Fruit fly (Drosophila melanogaster) whole organism, embryonic: Measurements from ENCODE around the gene CG42445.

ENCODE experiments used
- Antp ChIP-seq: fragments of 200-800 bp; sonication (Bioruptor generic); optimal IDR thresholded peaks from 3 replicates; lab custom pipeline; 2016; ENCODE audit warnings: missing biosample characterization, missing genetic modification characterization
- Atf6 ChIP-seq: fragments of 200-800 bp; sonication (Bioruptor generic); IDR thresholded peaks from 2 replicates; pipeline ENCODE4 v1.3.6; 2022; ENCODE audit warnings: missing biosample characterization, missing genetic modification characterization
- B-H2 ChIP-seq: fragments of 200-800 bp; sonication (Bioruptor generic); optimal IDR thresholded peaks from 2 replicates; lab custom pipeline; 2018; ENCODE audit warnings: missing biosample characterization, mild to moderate bottlenecking, missing genetic modification characterization
- Bgb ChIP-seq: fragments of 200-800 bp; sonication (Bioruptor generic); IDR thresholded peaks from 2 replicates; pipeline ENCODE4 v1.3.6; 2022; ENCODE audit warnings: missing biosample characterization, missing genetic modification characterization; ENCODE audit not compliant: partially characterized antibody
- CG1024 ChIP-seq: fragments of 200-800 bp; sonication (Bioruptor generic); IDR thresholded peaks from 2 replicates; pipeline ENCODE4 v1.3.6; 2022; ENCODE audit warnings: missing biosample characterization, missing genetic modification characterization
- CG10431 ChIP-seq: fragments of 200-800 bp; sonication (Bioruptor generic); optimal IDR thresholded peaks from 3 replicates; lab custom pipeline; 2018; ENCODE audit warnings: missing biosample characterization, mild to moderate bottlenecking, missing genetic modification characterization
- CG11085 ChIP-seq: fragments of 200-800 bp; sonication (Bioruptor generic); IDR thresholded peaks from 2 replicates; pipeline ENCODE4 v1.3.6; 2022; ENCODE audit warnings: missing biosample characterization, missing genetic modification characterization
- CG11695 ChIP-seq: fragments of 200-800 bp; sonication (Bioruptor generic); IDR thresholded peaks from 3 replicates; pipeline ENCODE4 v1.3.6; 2022; ENCODE audit warnings: missing biosample characterization, missing genetic modification characterization
- CG12155 ChIP-seq: fragments of 200-800 bp; sonication (Bioruptor generic); optimal IDR thresholded peaks from 3 replicates; lab custom pipeline; 2016; ENCODE audit warnings: missing biosample characterization, missing genetic modification characterization
- CG12769 ChIP-seq: fragments of 200-800 bp; sonication (Bioruptor generic); optimal IDR thresholded peaks from 2 replicates; lab custom pipeline; 2019; ENCODE audit warnings: missing biosample characterization, mild to moderate bottlenecking, missing genetic modification characterization, moderate library complexity
- CG12942 ChIP-seq: fragments of 200-800 bp; sonication (Bioruptor generic); optimal IDR thresholded peaks from 3 replicates; lab custom pipeline; 2016; ENCODE audit warnings: missing biosample characterization, missing genetic modification characterization
- CG13424 ChIP-seq: fragments of 200-800 bp; sonication (Bioruptor generic); optimal IDR thresholded peaks from 2 replicates; lab custom pipeline; 2019; ENCODE audit warnings: missing biosample characterization, mild to moderate bottlenecking, missing genetic modification characterization, moderate library complexity
- CG15514 ChIP-seq: fragments of 200-800 bp; sonication (Bioruptor generic); optimal IDR thresholded peaks from 3 replicates; lab custom pipeline; 2017; ENCODE audit warnings: missing biosample characterization, missing genetic modification characterization, mild to moderate bottlenecking, moderate library complexity, missing genetic modification reagents
- CG15601 ChIP-seq: fragments of 200-800 bp; sonication (Bioruptor generic); optimal IDR thresholded peaks from 3 replicates; lab custom pipeline; 2019; ENCODE audit warnings: missing biosample characterization, mild to moderate bottlenecking, missing genetic modification characterization, moderate library complexity
- CG1602 ChIP-seq: fragments of 200-800 bp; sonication (Bioruptor generic); optimal IDR thresholded peaks from 3 replicates; lab custom pipeline; 2016; ENCODE audit warnings: missing biosample characterization, missing genetic modification characterization
- CG16863 ChIP-seq: fragments of 200-800 bp; sonication (Bioruptor generic); optimal IDR thresholded peaks from 3 replicates; lab custom pipeline; 2016; ENCODE audit warnings: missing biosample characterization, missing genetic modification characterization
- CG17361 ChIP-seq: fragments of 200-800 bp; sonication (Bioruptor generic); IDR thresholded peaks from 3 replicates; pipeline ENCODE4 v1.3.6; 2022; ENCODE audit warnings: missing biosample characterization, missing genetic modification characterization
- CG18262 ChIP-seq: fragments of 200-800 bp; optimal IDR thresholded peaks from 3 replicates; lab custom pipeline; 2019; ENCODE audit warnings: missing biosample characterization, mild to moderate bottlenecking, missing genetic modification characterization, moderate library complexity
- CG2202 ChIP-seq: fragments of 200-800 bp; sonication (Bioruptor generic); optimal IDR thresholded peaks from 2 replicates; lab custom pipeline; 2018; ENCODE audit warnings: missing biosample characterization, mild to moderate bottlenecking, missing genetic modification characterization
- CG34224 ChIP-seq: fragments of 200-800 bp; sonication (Bioruptor generic); IDR thresholded peaks from 3 replicates; pipeline ENCODE4 v1.3.6; 2022; ENCODE audit warnings: missing biosample characterization, missing genetic modification characterization; ENCODE audit not compliant: partially characterized antibody
- CG4707 ChIP-seq: fragments of 200-800 bp; sonication (Bioruptor generic); optimal IDR thresholded peaks from 2 replicates; lab custom pipeline; 2018; ENCODE audit warnings: missing biosample characterization, mild to moderate bottlenecking, missing genetic modification characterization, moderate library complexity
- CG4730 ChIP-seq: fragments of 200-800 bp; sonication (Bioruptor generic); IDR thresholded peaks from 2 replicates; pipeline ENCODE4 v1.3.6; 2022; ENCODE audit warnings: missing biosample characterization, missing genetic modification characterization
- CG4820 ChIP-seq: fragments of 200-800 bp; sonication (Bioruptor generic); optimal IDR thresholded peaks from 3 replicates; lab custom pipeline; 2016; ENCODE audit warnings: missing biosample characterization, missing genetic modification characterization
- CG6683 ChIP-seq: fragments of 200-800 bp; sonication (Bioruptor generic); optimal IDR thresholded peaks from 2 replicates; lab custom pipeline; 2017; ENCODE audit warnings: missing biosample characterization, mild to moderate bottlenecking, missing genetic modification characterization, missing genetic modification reagents
- CG9727 ChIP-seq: fragments of 200-800 bp; sonication (Bioruptor generic); optimal IDR thresholded peaks from 3 replicates; lab custom pipeline; 2017; ENCODE audit warnings: missing biosample characterization, mild to moderate bottlenecking, missing genetic modification characterization
- Hr78 ChIP-seq, 2 experiments: fragments of 200-800 bp in 1 of 2; fragments of >200 bp in 1 of 2; sonication (Bioruptor generic) in 1 of 2; optimal IDR thresholded peaks; 2 replicates each; lab custom pipeline; 2017 to 2019; ENCODE audit warnings: missing biosample characterization in 2 of 2, missing genetic modification characterization in 2 of 2, mild to moderate bottlenecking in 1 of 2, moderate library complexity in 1 of 2
- Myb ChIP-seq: fragments of 200-800 bp; sonication (Bioruptor generic); optimal IDR thresholded peaks from 2 replicates; lab custom pipeline; 2016; ENCODE audit warnings: missing biosample characterization, missing genetic modification characterization
- Opbp ChIP-seq: fragments of 200-800 bp; sonication (Bioruptor generic); IDR thresholded peaks from 3 replicates; pipeline ENCODE4 v1.3.6; 2022; ENCODE audit warnings: missing biosample characterization, missing genetic modification characterization; ENCODE audit not compliant: partially characterized antibody
- ap ChIP-seq: fragments of 200-800 bp; sonication (Bioruptor generic); IDR thresholded peaks from 2 replicates; pipeline ENCODE4 v1.3.6; 2022; ENCODE audit warnings: missing biosample characterization, missing genetic modification characterization
- corto ChIP-seq: fragments of 200-800 bp; sonication (Bioruptor generic); optimal IDR thresholded peaks from 2 replicates; lab custom pipeline; 2016; ENCODE audit warnings: missing biosample characterization, mild to moderate bottlenecking, missing genetic modification characterization, moderate library complexity
- croc ChIP-seq: fragments of 200-800 bp; sonication (Bioruptor generic); conservative IDR thresholded peaks from 3 replicates; pipeline ENCODE4 v1.3.6; 2022; ENCODE audit warnings: missing biosample characterization, missing genetic modification characterization
- crol ChIP-seq: fragments of 200-800 bp; sonication (Bioruptor generic); IDR thresholded peaks from 2 replicates; pipeline ENCODE4 v1.3.6; 2022; ENCODE audit warnings: missing biosample characterization, missing genetic modification characterization
- fd102C ChIP-seq: fragments of 200-800 bp; sonication (Bioruptor generic); optimal IDR thresholded peaks from 2 replicates; lab custom pipeline; 2018; ENCODE audit warnings: missing biosample characterization, mild to moderate bottlenecking, missing genetic modification characterization, moderate library complexity
- grau ChIP-seq: fragments of 200-800 bp; optimal IDR thresholded peaks from 3 replicates; lab custom pipeline; 2019; ENCODE audit warnings: missing biosample characterization, mild to moderate bottlenecking, missing genetic modification characterization, moderate library complexity
- hb ChIP-seq: fragments of 200-800 bp; sonication (Bioruptor generic); IDR thresholded peaks from 3 replicates; pipeline ENCODE4 v1.3.6; 2022; ENCODE audit warnings: missing biosample characterization, missing genetic modification characterization; ENCODE audit not compliant: partially characterized antibody
- mld ChIP-seq: fragments of 200-800 bp; sonication (Bioruptor generic); IDR thresholded peaks from 3 replicates; pipeline ENCODE4 v1.3.6; 2022; ENCODE audit warnings: missing biosample characterization, missing genetic modification characterization; ENCODE audit not compliant: partially characterized antibody
- nerfin-1 ChIP-seq: fragments of 200-800 bp; sonication (Bioruptor generic); optimal IDR thresholded peaks from 3 replicates; lab custom pipeline; 2019; ENCODE audit warnings: missing biosample characterization, mild to moderate bottlenecking, missing genetic modification characterization, moderate library complexity
- org-1 ChIP-seq: fragments of 200-800 bp; sonication (Bioruptor generic); optimal IDR thresholded peaks from 2 replicates; lab custom pipeline; 2017; ENCODE audit warnings: missing biosample characterization, missing genetic modification characterization
- p53 ChIP-seq: fragments of 200-800 bp; sonication (Bioruptor generic); optimal IDR thresholded peaks from 2 replicates; lab custom pipeline; 2016; ENCODE audit warnings: missing biosample characterization, missing genetic modification characterization
- pb ChIP-seq: fragments of 200-800 bp; sonication (Bioruptor generic); optimal IDR thresholded peaks from 3 replicates; lab custom pipeline; 2016; ENCODE audit warnings: missing biosample characterization, missing genetic modification characterization
- pzg ChIP-seq: fragments of 200-800 bp; sonication (Bioruptor generic); optimal IDR thresholded peaks from 3 replicates; lab custom pipeline; 2018; ENCODE audit warnings: missing biosample characterization, mild to moderate bottlenecking, missing genetic modification characterization, moderate library complexity
- ranshi ChIP-seq: fragments of 200-800 bp; sonication (Bioruptor generic); IDR thresholded peaks from 2 replicates; pipeline ENCODE4 v1.3.6; 2022; ENCODE audit warnings: missing biosample characterization, missing genetic modification characterization
- sqz ChIP-seq: fragments of 200-800 bp; sonication (Bioruptor generic); optimal IDR thresholded peaks from 3 replicates; lab custom pipeline; 2018; ENCODE audit warnings: missing biosample characterization, mild to moderate bottlenecking, missing genetic modification characterization
- stwl ChIP-seq: fragments of 200-800 bp; sonication (Bioruptor generic); optimal IDR thresholded peaks from 3 replicates; lab custom pipeline; 2018; ENCODE audit warnings: missing biosample characterization, mild to moderate bottlenecking, missing genetic modification characterization, moderate library complexity
- sug ChIP-seq: fragments of 200-800 bp; optimal IDR thresholded peaks from 2 replicates; lab custom pipeline; 2019; ENCODE audit warnings: missing biosample characterization, mild to moderate bottlenecking, missing genetic modification characterization, moderate library complexity
- tgo ChIP-seq: fragments of 200-800 bp; sonication (Bioruptor generic); IDR thresholded peaks from 3 replicates; pipeline ENCODE4 v1.3.6; 2022; ENCODE audit warnings: missing biosample characterization, missing genetic modification characterization
- tio ChIP-seq: fragments of 200-800 bp; sonication (Bioruptor generic); optimal IDR thresholded peaks from 2 replicates; lab custom pipeline; 2017; ENCODE audit warnings: missing biosample characterization, missing genetic modification characterization, inconsistent platforms
- trh ChIP-seq: fragments of 200-800 bp; sonication (Bioruptor generic); optimal IDR thresholded peaks from 2 replicates; lab custom pipeline; 2016; ENCODE audit warnings: missing biosample characterization, missing genetic modification characterization
- zfh2 ChIP-seq: fragments of 200-800 bp; sonication (Bioruptor generic); optimal IDR thresholded peaks from 2 replicates; lab custom pipeline; 2016; ENCODE audit warnings: missing biosample characterization, missing genetic modification characterization

Gene CG42445

dm6 chr3L:8127712-8128210 is 30.9 kb downstream of the CG42445 start, which contains the start of the genes Cds and Uba2 (continued):
- TF ChIP-seq CG11695 (GFP tag; lab: Robert Waterston, UW) (peak; percentile 88), CG15601 (tag; lab: Kevin White, UChicago) (peak; percentile 89), p53 (peak; percentile 40), org-1 (peak; percentile 79), hb (no peak), CG1024 (GFP tag; lab: Robert Waterston, UW) (peak; percentile 69), trh (peak; percentile 71), tgo (GFP tag; lab: Robert Waterston, UW) (peak; percentile 92), crol (peak; percentile 57), croc (GFP tag; lab: Robert Waterston, UW) (peak; percentile 81), Bgb (GFP tag; lab: Robert Waterston, UW) (peak; percentile 37; the same call in 1 of the 2 replicates), CG4730 (GFP tag; lab: Robert Waterston, UW) (peak; percentile 84), Opbp (GFP tag; lab: Robert Waterston, UW) (peak; percentile 50; the same call in 1 of the 3 replicates), CG6683 (peak; percentile 77), stwl (peak; percentile 91), grau (tag; lab: Kevin White, UChicago) (peak; percentile 94), CG12155 (GFP tag; lab: Kevin White, UChicago) (peak; percentile 94), CG4820 (peak; percentile 88), CG17361 (peak; percentile 94), Antp (GFP tag; lab: Kevin White, UChicago) (peak; percentile 83), CG12769 (tag; lab: Kevin White, UChicago) (no peak), CG4707 (GFP tag; lab: Kevin White, UChicago) (peak; percentile 57), CG15514 (GFP tag; lab: Kevin White, UChicago) (peak; percentile 94), mld (GFP tag; lab: Robert Waterston, UW) (no peak), nerfin-1 (peak; percentile 92), Atf6 (GFP tag; lab: Robert Waterston, UW) (peak; percentile 93), fd102C (peak; percentile 33), tio (peak; percentile 83), CG10431 (peak; percentile 81), Myb (GFP tag; lab: Kevin White, UChicago) (peak; percentile 19), pzg (GFP tag; lab: Kevin White, UChicago) (peak; percentile 82), CG16863 (GFP tag; lab: Kevin White, UChicago) (peak; percentile 75), ap (GFP tag; lab: Robert Waterston, UW) (peak; percentile 77), CG9727 (GFP tag; lab: Kevin White, UChicago) (peak; percentile 91), CG11085 (GFP tag; lab: Robert Waterston, UW) (peak; percentile 87), pb (peak; percentile 48), zfh2 (GFP tag; lab: Kevin White, UChicago) (peak; percentile 90), CG1602 (peak; percentile 90), CG34224 (GFP tag; lab: Robert Waterston, UW) (no peak), corto (peak; percentile 79), CG12942 (GFP tag; lab: Kevin White, UChicago) (peak; percentile 94), sug (peak; percentile 96), B-H2 (GFP tag; lab: Kevin White, UChicago) (peak; percentile 95), ranshi (GFP tag; lab: Robert Waterston, UW) (peak; percentile 89), Hr78 (GFP tag; optimal IDR thresholded peaks at IDR 0.05; lab: Kevin White, UChicago) (peak in 1 of 2 experiments; percentile 51), CG18262 (tag; lab: Kevin White, UChicago) (peak; percentile 86), sqz (GFP tag; lab: Kevin White, UChicago) (no peak), CG2202 (tag; lab: Kevin White, UChicago) (peak; percentile 88), CG13424 (tag; lab: Kevin White, UChicago) (peak; percentile 96)
